Worm (Caenorhabditis elegans) whole organism, L4/young adult: ENCODE data around the gene F49C12.5.

ENCODE experiments used
- W03F9.2 ChIP-seq: fragments of 150-350 bp; optimal IDR thresholded peaks from 2 replicates; lab custom pipeline; 2014; ENCODE audit warnings: missing biosample characterization, missing genetic modification characterization
- dao-5 ChIP-seq: sonication (generic microtip); optimal IDR thresholded peaks from 2 replicates; lab custom pipeline; 2016; ENCODE audit warnings: missing genotype, missing genetic modification characterization, moderate library complexity, missing compliant biosample characterization
- him-1 ChIP-seq: sonication (generic microtip); optimal IDR thresholded peaks from 2 replicates; lab custom pipeline; 2016; ENCODE audit warnings: missing genotype, missing genetic modification reagents, missing genetic modification characterization, missing compliant biosample characterization

The F49C12.5 gene

DNA sequence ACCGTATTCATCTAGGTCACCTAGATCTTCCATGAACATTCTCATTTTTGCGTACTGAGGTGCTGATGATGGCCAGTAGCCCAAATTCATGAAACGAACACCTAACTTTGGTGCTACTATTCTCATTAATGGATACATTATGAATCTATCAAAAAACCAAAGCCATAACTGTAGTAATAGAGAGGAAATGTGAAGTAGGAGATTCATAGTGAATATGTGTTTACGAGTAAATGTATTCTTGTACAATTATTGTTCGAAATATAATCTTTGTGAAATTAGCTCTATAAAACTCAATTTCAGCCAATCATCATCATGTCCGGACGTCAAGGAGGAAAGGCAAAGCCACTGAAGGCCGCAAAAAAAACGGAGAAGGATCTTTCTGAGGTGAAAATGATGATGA lies 14.4 kb downstream of the F49C12.5 start, which contains the start of the genes F49C12.11 and nemt-1:
Gene F49C12.11 (plus strand): TSS at position 301 of the 400 bp plus-strand sequence.
Gene nemt-1 (minus strand): TSS at position 360 of the 400 bp plus-strand sequence.
- TF ChIP-seq him-1 (no peak), W03F9.2 (no peak), dao-5 (tag; lab: Kevin White, UChicago) (no peak)

DNA sequence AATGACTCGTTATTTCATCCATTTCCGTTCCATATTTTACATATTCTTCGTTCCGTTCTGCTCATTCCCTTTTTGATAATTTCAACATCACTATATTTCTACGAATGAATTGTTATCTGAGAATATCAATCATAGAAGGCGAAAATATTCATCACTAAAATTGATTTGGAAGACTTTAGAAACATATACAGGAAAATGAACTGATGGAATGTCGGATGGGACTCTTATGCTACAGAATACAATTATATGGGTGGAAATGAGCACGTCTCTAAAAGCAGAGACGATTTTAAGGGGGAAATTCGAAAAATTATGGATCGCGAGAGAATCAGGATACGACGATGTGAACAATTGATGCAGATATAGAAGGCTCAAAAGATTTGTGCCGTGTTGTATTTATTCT lies 15.3 kb downstream of the F49C12.5 start:
- no peak for TF ChIP-seq him-1
- no peak for TF ChIP-seq W03F9.2
- no peak for TF ChIP-seq dao-5 (tag; lab: Kevin White, UChicago)

DNA sequence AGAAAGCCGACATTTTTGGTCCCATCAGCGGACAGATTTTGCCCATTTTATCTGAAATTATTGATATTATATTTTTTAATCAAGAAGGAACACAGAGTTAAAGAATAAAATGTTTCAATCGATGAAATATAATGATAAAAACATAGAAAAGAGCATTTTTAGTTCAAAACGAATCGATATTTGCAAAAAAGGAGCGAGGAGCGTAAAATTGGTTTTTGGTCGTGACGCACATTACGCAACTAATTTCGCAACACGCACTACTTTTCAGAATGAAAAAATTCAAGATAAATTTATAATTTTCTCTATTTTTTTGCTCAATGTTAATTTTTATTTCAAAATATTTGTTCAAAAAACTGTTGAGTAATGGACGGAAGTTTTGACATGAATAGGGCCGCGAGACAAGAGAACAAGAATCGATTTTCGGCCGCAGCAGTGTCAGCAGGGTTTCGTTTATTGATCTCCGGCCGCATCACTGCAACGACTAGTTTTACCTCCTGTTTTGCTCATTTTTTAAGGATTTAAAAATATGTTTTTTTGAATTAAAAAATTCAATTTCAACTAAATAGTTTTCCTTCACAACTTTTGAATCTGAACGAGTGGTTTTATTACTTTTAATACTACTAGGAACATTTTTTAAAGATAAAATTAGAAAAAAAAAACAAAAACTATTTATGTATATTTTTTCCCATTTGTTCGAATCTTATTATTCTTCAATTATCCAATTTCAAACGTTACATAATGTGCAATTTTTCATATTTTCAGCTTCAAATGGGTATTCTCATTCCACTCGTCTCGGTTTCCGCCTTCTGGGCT lies 16.5 kb downstream of the F49C12.5 start, which contains the start of the genes F49C12.12 and vha-17:
Gene F49C12.12 (minus strand): TSS at position 51 of the 813 bp plus-strand sequence.
Gene vha-17 (plus strand): TSS at position 763 of the 813 bp plus-strand sequence.
- TF ChIP-seq him-1 = no peak
- peak; percentile 28 for TF ChIP-seq W03F9.2
- TF ChIP-seq dao-5 (tag; lab: Kevin White, UChicago) = no peak

DNA sequence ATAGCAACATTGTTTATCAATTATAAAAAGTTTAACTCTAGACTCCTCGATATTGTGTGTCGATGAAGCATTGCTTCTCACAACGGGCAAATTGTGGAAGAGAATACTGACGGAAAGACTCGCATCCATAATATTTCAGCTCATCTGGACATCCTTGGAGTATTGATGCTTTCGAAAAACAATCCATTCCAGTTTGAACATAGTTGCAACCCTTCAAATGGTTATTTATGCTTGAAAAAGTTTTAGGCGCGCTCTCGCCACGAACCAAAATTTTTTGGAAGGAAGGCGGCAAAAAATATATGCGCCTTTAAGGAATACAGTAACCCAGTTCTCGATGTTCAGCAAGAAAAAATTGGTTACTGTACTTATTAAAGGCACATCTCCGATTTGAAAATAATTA lies 17.8 kb downstream of the F49C12.5 start:
- TF ChIP-seq dao-5 (tag; lab: Kevin White, UChicago) = no peak

DNA sequence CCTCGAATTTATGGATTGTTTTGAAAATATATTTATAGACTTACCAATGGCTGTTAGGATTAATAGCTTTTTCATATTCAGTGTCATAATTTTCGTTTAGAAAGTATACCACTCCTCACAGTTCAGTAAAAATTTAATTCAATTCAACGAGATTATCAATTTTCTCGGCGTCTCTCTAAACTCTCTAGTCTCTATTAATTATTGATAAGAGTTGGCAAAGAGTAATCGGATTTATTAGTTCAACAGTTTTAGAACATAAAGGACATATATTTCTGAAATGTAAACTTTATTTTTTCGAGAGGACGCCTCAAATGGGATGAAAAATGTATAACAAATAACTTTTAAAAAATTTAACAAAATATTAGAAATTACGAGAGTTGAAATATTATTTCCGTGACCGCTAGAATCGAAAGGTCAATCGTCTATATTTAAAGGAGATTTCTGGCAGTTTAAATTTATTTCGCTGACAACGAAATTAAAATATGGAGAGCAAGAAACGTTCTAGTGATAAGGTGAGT lies 19.3 kb downstream of the F49C12.5 start, which contains the start of the genes nspg-11 and F49C12.15:
Gene nspg-11 (minus strand): TSS at position 101 of the 518 bp plus-strand sequence.
Gene F49C12.15 (plus strand): TSS at position 468 of the 518 bp plus-strand sequence.
- TF ChIP-seq him-1 = no peak
- TF ChIP-seq W03F9.2 = no peak
- TF ChIP-seq dao-5 (tag; lab: Kevin White, UChicago) = no peak

DNA sequence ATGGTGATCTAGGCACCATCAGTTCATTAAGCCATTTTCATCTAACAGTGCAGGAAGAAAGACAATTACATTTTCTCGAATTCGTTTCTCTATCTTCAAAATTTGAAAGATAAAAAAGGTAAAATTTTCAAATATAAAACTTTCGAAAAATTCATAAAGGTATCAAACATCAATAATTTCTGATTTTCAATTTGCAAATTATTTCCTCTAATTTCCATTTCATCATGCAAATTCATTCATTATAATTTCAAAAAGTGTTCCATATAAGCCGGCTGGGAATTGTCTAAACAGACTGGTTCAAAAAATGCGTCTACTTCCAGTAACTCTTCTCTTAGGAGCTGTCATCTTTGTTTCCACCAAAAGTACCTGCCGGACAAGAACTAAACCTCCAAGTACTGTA lies 23.0 kb downstream of the F49C12.5 start, which contains the start of gene clec-183:
Gene clec-183 (plus strand): TSS at position 301 of the 400 bp plus-strand sequence.
- TF ChIP-seq W03F9.2 = no peak
- TF ChIP-seq dao-5 (tag; lab: Kevin White, UChicago) = no peak
- TF ChIP-seq him-1 = no peak

DNA sequence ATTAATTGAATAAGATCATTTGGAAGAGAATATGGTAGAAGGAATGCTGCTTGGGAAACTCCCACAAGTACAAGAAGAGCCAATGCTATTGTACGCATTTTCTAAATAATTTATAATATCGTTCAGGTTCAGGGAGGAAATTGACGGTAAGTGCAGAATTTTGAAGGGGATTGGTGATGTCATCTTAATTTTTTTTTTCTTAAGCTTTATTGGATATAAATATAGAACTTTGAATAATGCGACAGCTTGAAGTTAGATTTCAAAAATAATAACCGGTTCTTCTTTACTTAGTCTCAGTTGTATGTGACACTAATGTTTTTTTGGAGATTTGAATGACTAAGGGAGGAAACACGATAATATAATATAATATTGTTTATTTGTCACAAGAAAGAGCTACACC lies 26.0 kb downstream of the F49C12.5 start, which contains the start of gene nspg-7.1:
Gene nspg-7.1 (minus strand): TSS at position 101 of the 400 bp plus-strand sequence.
- TF ChIP-seq dao-5 (tag; lab: Kevin White, UChicago) (no peak), W03F9.2 (no peak), him-1 (no peak)

DNA sequence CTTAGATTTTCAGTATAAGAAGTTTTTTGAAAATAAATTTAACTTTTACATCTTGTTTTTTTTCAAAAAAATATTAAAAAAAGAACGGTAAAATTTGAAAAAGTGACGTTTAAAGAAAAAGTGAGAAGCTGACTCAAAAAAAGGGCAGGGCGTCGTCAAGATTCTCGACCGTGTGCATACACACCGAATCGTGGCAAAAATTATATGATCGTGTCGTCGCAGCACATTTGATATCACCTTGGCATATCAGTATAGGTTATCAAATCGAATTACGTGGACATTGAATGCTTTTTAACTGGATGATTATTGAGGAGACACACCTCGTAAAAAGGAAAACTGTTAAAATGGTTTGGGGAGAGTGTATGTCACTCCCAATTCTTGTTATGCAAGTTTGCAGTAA lies 28.3 kb downstream of the F49C12.5 start:
- TF ChIP-seq him-1 = no peak

DNA sequence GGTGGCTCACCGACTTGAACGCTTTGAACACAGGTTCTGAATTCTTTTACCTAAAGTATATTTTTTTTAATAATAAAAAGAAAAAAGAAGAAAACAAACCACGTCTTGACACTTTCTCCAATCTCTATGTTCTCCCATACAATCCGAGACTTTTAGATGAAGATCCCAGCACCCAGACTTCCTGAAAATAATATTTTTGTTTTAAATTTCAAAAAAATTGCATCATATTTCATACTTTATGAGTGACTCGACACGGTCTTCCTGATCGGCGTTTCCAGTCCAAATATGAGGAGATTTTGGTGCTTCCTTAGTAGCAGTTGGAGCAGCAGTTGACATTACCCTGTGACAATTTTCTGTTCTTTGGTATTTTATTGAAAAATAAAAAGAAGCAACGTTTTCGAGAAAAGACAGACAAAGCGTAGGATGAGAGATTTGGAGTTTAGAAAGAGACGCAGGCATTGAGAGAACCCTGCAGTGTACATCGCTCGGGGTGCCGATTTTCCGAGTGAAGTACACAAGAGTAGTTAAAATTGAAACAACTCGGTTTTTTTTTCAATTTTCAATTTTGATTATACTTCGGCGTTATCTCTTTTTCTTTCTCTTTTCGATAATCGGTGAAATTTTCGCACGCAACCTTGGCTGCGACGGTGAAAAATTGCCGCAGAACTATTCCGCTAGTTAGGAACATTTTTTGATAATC lies 31.0 kb downstream of the F49C12.5 start, which contains the start of the genes coa-4 and T20D3.14:
Gene coa-4 (minus strand): TSS at position 51 of the 700 bp plus-strand sequence.
Gene T20D3.14 (minus strand): TSS at position 358 of the 700 bp plus-strand sequence.
- no peak for TF ChIP-seq W03F9.2
- no peak for TF ChIP-seq dao-5 (tag; lab: Kevin White, UChicago)
- no peak for TF ChIP-seq him-1

DNA sequence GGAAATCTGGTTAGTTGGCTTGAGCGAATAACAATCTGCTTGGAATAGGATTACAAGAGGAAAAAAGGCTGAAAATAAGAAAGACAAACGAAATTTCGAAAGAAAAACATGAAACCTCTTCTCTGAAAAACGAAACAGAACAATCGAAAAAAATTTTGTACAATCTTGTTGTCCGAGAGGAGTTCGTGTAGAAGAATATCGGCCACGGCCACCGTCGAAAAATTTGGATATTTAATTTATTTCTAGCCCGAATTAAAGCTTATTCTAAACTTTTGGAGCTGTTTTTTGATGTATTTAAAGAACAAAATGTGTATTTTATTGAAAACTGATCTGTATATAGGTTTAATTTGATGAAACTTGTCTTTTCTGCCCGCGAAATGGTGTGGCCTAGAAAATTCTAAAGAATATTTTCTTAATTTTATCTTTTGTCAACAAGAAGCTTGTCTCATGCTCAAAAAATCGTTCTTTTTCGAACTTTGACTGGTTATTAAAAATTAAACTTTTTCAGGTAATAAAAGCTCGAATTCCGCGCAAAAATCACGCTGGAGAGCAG lies 31.9 kb downstream of the F49C12.5 start, which contains the start of gene T20D3.5:
Gene T20D3.5 (plus strand): TSS at position 503 of the 553 bp plus-strand sequence.
- TF ChIP-seq him-1 = no peak
- TF ChIP-seq dao-5 (tag; lab: Kevin White, UChicago) = no peak
- TF ChIP-seq W03F9.2 = no peak

DNA sequence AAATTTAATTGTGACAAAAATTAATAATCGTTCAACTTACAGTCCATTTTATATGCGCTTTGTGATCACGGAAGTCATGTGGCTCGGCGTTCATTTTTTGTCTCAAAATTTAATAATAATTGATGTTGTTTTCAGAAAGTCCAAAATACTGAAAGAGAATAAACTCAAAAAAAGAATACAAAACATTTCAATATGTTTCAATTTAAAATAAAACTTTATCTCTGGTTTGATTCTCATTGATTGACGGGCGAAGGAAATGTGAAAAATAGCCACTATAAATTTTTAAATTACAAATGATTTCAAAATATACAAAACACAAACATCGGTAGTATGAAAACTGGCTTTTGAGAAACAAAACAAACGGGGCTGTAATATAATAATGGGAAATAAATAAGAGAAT lies 34.5 kb downstream of the F49C12.5 start, which contains the start of gene T20D3.6:
Gene T20D3.6 (minus strand): TSS at position 101 of the 400 bp plus-strand sequence.
- TF ChIP-seq W03F9.2 (no peak), him-1 (no peak), dao-5 (tag; lab: Kevin White, UChicago) (no peak)

DNA sequence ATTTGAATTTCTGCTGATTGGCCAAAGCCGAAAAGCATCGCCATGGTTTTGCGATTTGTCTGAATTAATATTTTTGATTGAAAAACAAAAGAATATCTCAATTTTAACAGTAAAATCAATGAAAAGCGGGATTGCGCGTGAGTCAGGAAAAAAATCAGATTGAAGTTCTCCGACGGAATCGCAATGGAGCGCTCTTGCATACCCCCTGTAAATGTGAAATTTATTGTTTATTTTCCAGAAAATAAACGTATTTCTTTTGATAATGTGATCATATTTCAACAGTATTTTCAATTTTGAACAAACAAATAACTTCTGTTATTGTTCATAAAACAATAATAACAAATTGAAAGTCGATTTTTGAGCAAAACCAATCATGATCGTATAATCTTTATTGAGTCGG lies 36.9 kb downstream of the F49C12.5 start, which contains the start of gene vps-26:
Gene vps-26 (minus strand): TSS at position 200 of the 400 bp plus-strand sequence.
- TF ChIP-seq W03F9.2 (peak; percentile 22), dao-5 (tag; lab: Kevin White, UChicago) (no peak), him-1 (no peak)

DNA sequence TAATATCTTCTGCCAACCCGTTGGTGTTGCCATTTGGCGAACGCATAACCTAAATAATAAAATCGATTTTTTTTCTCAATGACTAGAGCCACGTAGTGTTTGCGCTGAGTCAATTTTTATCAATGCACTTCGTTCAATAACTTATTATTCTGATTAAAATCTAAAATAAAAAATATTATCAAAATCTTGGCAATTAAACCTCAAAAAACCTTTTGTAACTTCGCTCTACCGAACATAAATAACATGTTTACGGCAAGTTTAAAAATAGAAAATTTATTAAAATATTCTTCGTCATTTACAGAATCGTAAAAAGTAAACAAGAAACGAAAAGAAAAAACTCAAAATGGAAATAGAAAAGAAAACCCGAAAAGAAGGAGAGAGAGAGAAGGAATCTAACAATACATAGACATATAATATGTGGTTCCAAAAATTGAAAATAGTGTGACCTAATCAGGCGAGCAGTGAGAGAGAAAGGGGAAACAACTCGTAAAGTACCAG lies 38.4 kb downstream of the F49C12.5 start, which contains the start of gene pigc-1:
Gene pigc-1 (minus strand): TSS at position 51 of the 498 bp plus-strand sequence.
- TF ChIP-seq W03F9.2 (peak; percentile 1), dao-5 (tag; lab: Kevin White, UChicago) (no peak)
